Worm (Caenorhabditis elegans): ENCODE measurements around the gene ZK353.10.

DNA sequence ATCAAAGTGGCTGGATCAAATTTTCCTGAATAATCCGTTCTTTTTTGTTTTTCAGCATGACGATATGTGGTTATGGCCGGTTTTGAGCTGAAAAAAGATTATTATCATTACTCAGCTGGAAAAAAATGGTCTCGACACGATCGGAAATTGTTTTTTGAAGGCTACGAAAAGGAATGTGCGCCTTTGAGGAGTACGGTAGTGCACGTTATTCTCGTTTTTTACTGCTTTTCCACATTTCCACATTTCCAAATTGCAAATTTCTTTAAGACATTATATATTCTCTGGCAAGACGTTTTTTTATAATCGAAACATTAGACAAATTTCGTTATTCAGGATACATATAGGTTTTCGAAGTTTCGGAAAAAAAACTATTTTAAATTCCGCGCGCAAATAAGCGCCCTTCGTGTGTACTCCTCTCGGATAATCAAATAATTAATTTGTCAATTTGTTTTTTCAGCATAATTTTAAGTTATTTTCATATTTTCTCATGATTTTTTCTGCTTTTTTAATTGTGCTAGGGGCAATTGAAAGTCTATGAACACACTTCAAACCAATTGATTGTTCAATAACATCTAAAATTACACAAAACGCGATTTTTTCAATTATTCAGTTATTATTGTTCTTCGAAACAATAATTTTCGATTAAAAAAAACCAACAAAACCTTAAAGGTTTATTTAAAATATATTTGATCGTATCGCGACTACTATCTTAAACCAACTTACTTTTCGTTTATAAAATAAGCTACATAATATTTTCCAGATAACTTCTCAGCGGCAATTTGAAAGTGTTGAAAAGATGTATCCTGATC is 30.8 kb downstream of the ZK353.10 start, which contains the start of gene R05D3.3:
- TF ChIP-seq ztf-29 (GFP tag; IDR thresholded peaks at IDR 0.05) (no peak), med-1 (GFP tag; optimal IDR thresholded peaks at IDR 0.05; ENCODE audit: insufficient read depth) (no peak), flt-1 (GFP tag; IDR thresholded peaks at IDR 0.05) (no peak), ztf-23 (GFP tag; IDR thresholded peaks at IDR 0.05) (no peak)

Data from whole organism, midembryonic.